Worm (Caenorhabditis elegans): Measurements from ENCODE around the gene K02F3.2.

ce11 chrIII:811544-811943, 34.1 kb upstream of the K02F3.2 start, which contains the start of gene daf-7:
- TF ChIP-seq mdl-1 (tag; optimal IDR thresholded peaks at IDR 0.05) (no peak), ama-1 (optimal IDR thresholded peaks at IDR 0.05) (no peak), lin-13 (GFP tag; optimal IDR thresholded peaks at IDR 0.05) (no peak), mep-1 (tag; optimal IDR thresholded peaks at IDR 0.05) (no peak), fos-1 (tag; optimal IDR thresholded peaks at IDR 0.05) (no peak), fkh-10 (GFP tag; optimal IDR thresholded peaks at IDR 0.05) (no peak)
